Worm (Caenorhabditis elegans) whole organism, dauer: ENCODE results near the gene fipr-10.

Experiments
- unc-62 ChIP-seq: sonication (generic microtip); optimal IDR thresholded peaks from 2 replicates; lab custom pipeline; 2017; ENCODE audit warnings: missing biosample characterization, missing genetic modification reagents, missing genetic modification characterization

fipr-10 gene

ce11 chrV:9924389-9924788 lies 10.4 kb downstream of the fipr-10 start:
- no peak for TF ChIP-seq unc-62 (GFP tag; lab: Kevin White, UChicago)

ce11 chrV:9925647-9926046 lies 11.7 kb downstream of the fipr-10 start:
- no peak for TF ChIP-seq unc-62 (GFP tag; lab: Kevin White, UChicago)

- no peak for TF ChIP-seq unc-62 (GFP tag; lab: Kevin White, UChicago)
Measured at ce11 chrV:9926240-9926639, 12.3 kb downstream of the fipr-10 start, which contains the start of gene C50H2.13. C50H2.13 (plus strand) TSS chrV:9926540.

- no peak for TF ChIP-seq unc-62 (GFP tag; lab: Kevin White, UChicago)
Measured at ce11 chrV:9927381-9927780, 13.4 kb downstream of the fipr-10 start.

ce11 chrV:9927954-9928353 lies 14.0 kb downstream of the fipr-10 start:
- TF ChIP-seq unc-62 (GFP tag; lab: Kevin White, UChicago), result no peak

- no peak for TF ChIP-seq unc-62 (GFP tag; lab: Kevin White, UChicago)
Measured at ce11 chrV:9930612-9931065, 16.7 kb downstream of the fipr-10 start, which contains the start of the genes rmh-2 and suds-3. rmh-2 (minus strand) TSS chrV:9930775. suds-3 (plus strand) TSS chrV:9931015.

- TF ChIP-seq unc-62 (GFP tag; lab: Kevin White, UChicago), result no peak
Measured at ce11 chrV:9937435-9937834, 23.5 kb downstream of the fipr-10 start, which contains the start of gene srj-33. srj-33 (minus strand) TSS chrV:9937535.

- TF ChIP-seq unc-62 (GFP tag; lab: Kevin White, UChicago), result no peak
Measured at ce11 chrV:9943039-9943438, 29.1 kb downstream of the fipr-10 start, which contains the start of gene fipr-12. fipr-12 (plus strand) TSS chrV:9943339.

- TF ChIP-seq unc-62 (GFP tag; lab: Kevin White, UChicago), result no peak
Measured at ce11 chrV:9944093-9944492, 30.1 kb downstream of the fipr-10 start, which contains the start of gene sre-28. sre-28 (plus strand) TSS chrV:9944393.

ce11 chrV:9948840-9949239 lies 34.9 kb downstream of the fipr-10 start, which contains the start of gene nlp-58:
nlp-58 (minus strand) TSS chrV:9948940.
- TF ChIP-seq unc-62 (GFP tag; lab: Kevin White, UChicago), result no peak

ce11 chrV:9950861-9951260 lies 36.9 kb downstream of the fipr-10 start, which contains the start of gene ttr-46:
ttr-46 (plus strand) TSS chrV:9951233.
- no peak for TF ChIP-seq unc-62 (GFP tag; lab: Kevin White, UChicago)

ce11 chrV:9952396-9952795 lies 38.4 kb downstream of the fipr-10 start, which contains the start of gene mam-5:
mam-5 (plus strand) TSS chrV:9952699.
- TF ChIP-seq unc-62 (GFP tag; lab: Kevin White, UChicago), result no peak

ce11 chrV:9958231-9958630 lies 44.3 kb downstream of the fipr-10 start, which contains the start of gene anmt-3:
anmt-3 (minus strand) TSS chrV:9958331.
- TF ChIP-seq unc-62 (GFP tag; lab: Kevin White, UChicago), result no peak

- no peak for TF ChIP-seq unc-62 (GFP tag; lab: Kevin White, UChicago)
Measured at ce11 chrV:9958654-9959053, 44.7 kb downstream of the fipr-10 start.

- no peak for TF ChIP-seq unc-62 (GFP tag; lab: Kevin White, UChicago)
Measured at ce11 chrV:9960376-9960775, 46.4 kb downstream of the fipr-10 start, which contains the start of gene T07C12.10. T07C12.10 (minus strand) TSS chrV:9960476.

- no peak for TF ChIP-seq unc-62 (GFP tag; lab: Kevin White, UChicago)
Measured at ce11 chrV:9962394-9962793, 48.4 kb downstream of the fipr-10 start, which contains the start of gene madf-4. madf-4 (minus strand) TSS chrV:9962494.

- TF ChIP-seq unc-62 (GFP tag; lab: Kevin White, UChicago), result no peak
Measured at ce11 chrV:9962916-9963315, 49.0 kb downstream of the fipr-10 start.
